Fruit fly (Drosophila melanogaster): ENCODE measurements around the gene GatA.

Gene GatA

DNA sequence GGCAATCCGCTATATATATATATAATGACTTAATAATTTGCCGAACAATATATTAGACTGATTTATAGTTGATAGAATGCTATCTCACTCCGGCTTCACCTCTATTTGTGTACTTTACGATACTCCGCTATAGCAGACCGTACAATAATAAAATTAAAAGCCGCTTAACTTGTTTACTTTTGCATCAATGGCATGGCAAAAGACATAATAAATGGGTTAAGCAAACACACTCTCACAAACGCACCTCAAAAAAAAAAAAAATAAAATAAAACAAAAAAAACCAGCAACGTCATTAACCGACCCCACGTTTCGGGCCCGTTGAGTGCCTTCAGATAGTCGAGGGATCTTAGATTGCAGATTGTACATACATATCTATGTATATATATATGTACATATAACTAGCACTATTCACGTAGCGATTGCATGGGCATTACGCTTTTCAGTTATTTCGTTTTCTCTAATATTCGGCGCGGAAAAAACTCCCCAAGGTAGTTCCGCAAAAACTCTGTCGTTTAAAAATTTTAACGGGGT, 39.3 kb upstream of the GatA start (continued):
- TF ChIP-seq psq (GFP tag; optimal IDR thresholded peaks at IDR 0.05) (no peak), kah (GFP tag; optimal IDR thresholded peaks at IDR 0.05) (no peak), row (GFP tag; IDR thresholded peaks at IDR 0.05) (no peak), schlank (tag; optimal IDR thresholded peaks at IDR 0.05) (no peak), Opbp (GFP tag; IDR thresholded peaks at IDR 0.05; ENCODE audit: partially characterized antibody) (no peak), ATbp (GFP tag; optimal IDR thresholded peaks at IDR 0.05) (peak; percentile 47), Fer1 (GFP tag; optimal IDR thresholded peaks at IDR 0.05) (peak; percentile 29), CG7928 (GFP tag; optimal IDR thresholded peaks at IDR 0.05) (no peak), CG9215 (GFP tag; IDR thresholded peaks at IDR 0.05) (no peak), pnt (GFP tag; optimal IDR thresholded peaks at IDR 0.05) (no peak), CG6765 (GFP tag; optimal IDR thresholded peaks at IDR 0.05) (no peak), cato (GFP tag; optimal IDR thresholded peaks at IDR 0.05; ENCODE audit: borderline replicate concordance) (no peak), sug (tag; optimal IDR thresholded peaks at IDR 0.05) (peak; percentile 57), Sox102F (GFP tag; optimal IDR thresholded peaks at IDR 0.05) (no peak), peb (GFP tag; IDR thresholded peaks at IDR 0.05) (no peak), CG17328 (GFP tag; IDR thresholded peaks at IDR 0.05) (0 out of 2 replicates have a peak, but pooled peaks have one; percentile 9), Hmr (GFP tag; optimal IDR thresholded peaks at IDR 0.05) (peak; percentile 48), TFAM (GFP tag; optimal IDR thresholded peaks at IDR 0.05) (no peak), Bgb (GFP tag; IDR thresholded peaks at IDR 0.05; ENCODE audit: partially characterized antibody) (no peak), unc-4 (GFP tag; IDR thresholded peaks at IDR 0.05; ENCODE audit: partially characterized antibody) (no peak), gt (GFP tag; IDR thresholded peaks at IDR 0.05) (no peak), CG3065 (GFP tag; optimal IDR thresholded peaks at IDR 0.05) (no peak), CG2116 (GFP tag; optimal IDR thresholded peaks at IDR 0.05) (no peak), mld (GFP tag; IDR thresholded peaks at IDR 0.05; ENCODE audit: partially characterized antibody) (no peak), CG18764 (GFP tag; optimal IDR thresholded peaks at IDR 0.05) (no peak), sc (optimal IDR thresholded peaks at IDR 0.05) (no peak), sc (GFP tag; optimal IDR thresholded peaks at IDR 0.05) (no peak), CG5953 (GFP tag; IDR thresholded peaks at IDR 0.05) (no peak), NFAT (GFP tag; IDR thresholded peaks at IDR 0.05) (no peak), CG6683 (GFP tag; optimal IDR thresholded peaks at IDR 0.05) (no peak), org-1 (GFP tag; optimal IDR thresholded peaks at IDR 0.05) (no peak), CG6689 (GFP tag; IDR thresholded peaks at IDR 0.05) (no peak), ci (GFP tag; IDR thresholded peaks at IDR 0.05) (0 out of 3 replicates have a peak, but pooled peaks have one; percentile 50), Hr39 (optimal IDR thresholded peaks at IDR 0.05) (no peak), dmrt11E (tag; optimal IDR thresholded peaks at IDR 0.05) (no peak), Pdp1 (GFP tag; optimal IDR thresholded peaks at IDR 0.05) (peak in 1 of 2 experiments; percentile 11), CG11247 (GFP tag; IDR thresholded peaks at IDR 0.05) (no peak), hkb (optimal IDR thresholded peaks at IDR 0.05) (no peak), hkb (GFP tag; IDR thresholded peaks at IDR 0.05) (peak; percentile 26; the same call in 1 of the 2 replicates), CG3407 (GFP tag; optimal IDR thresholded peaks at IDR 0.05) (peak; percentile 27), CG12071 (GFP tag; optimal IDR thresholded peaks at IDR 0.05) (peak; percentile 10), tll (GFP tag; optimal IDR thresholded peaks at IDR 0.05) (no peak), Nf-YC (tag; optimal IDR thresholded peaks at IDR 0.05) (no peak), CG3163 (GFP tag; optimal IDR thresholded peaks at IDR 0.05) (no peak), CG34422 (GFP tag; IDR thresholded peaks at IDR 0.05) (no peak), gro (GFP tag; optimal IDR thresholded peaks at IDR 0.05) (no peak), CG12155 (GFP tag; optimal IDR thresholded peaks at IDR 0.05) (no peak), CG10654 (GFP tag; optimal IDR thresholded peaks at IDR 0.05) (no peak), nom (GFP tag; optimal IDR thresholded peaks at IDR 0.05) (no peak), YL-1 (GFP tag; optimal IDR thresholded peaks at IDR 0.05) (no peak), Nf-YB (GFP tag; optimal IDR thresholded peaks at IDR 0.05) (no peak)
